Fruit fly (Drosophila melanogaster) whole organism, embryonic: Measurements from ENCODE around the gene CG32428.

Source experiments
- Asciz ChIP-seq: fragments of 200-800 bp; sonication (Bioruptor generic); optimal IDR thresholded peaks from 2 replicates; lab custom pipeline; 2017; ENCODE audit warnings: missing biosample characterization, mild to moderate bottlenecking, missing genetic modification characterization, missing genetic modification reagents
- Atf6 ChIP-seq: fragments of 200-800 bp; sonication (Bioruptor generic); IDR thresholded peaks from 2 replicates; pipeline ENCODE4 v1.3.6; 2022; ENCODE audit warnings: missing biosample characterization, missing genetic modification characterization
- B-H2 ChIP-seq: fragments of 200-800 bp; sonication (Bioruptor generic); optimal IDR thresholded peaks from 2 replicates; lab custom pipeline; 2018; ENCODE audit warnings: missing biosample characterization, mild to moderate bottlenecking, missing genetic modification characterization
- Blimp-1 ChIP-seq: fragments of 200-800 bp; sonication (Bioruptor generic); optimal IDR thresholded peaks from 3 replicates; lab custom pipeline; 2018; ENCODE audit warnings: missing biosample characterization, missing genetic modification characterization, mild to moderate bottlenecking, moderate library complexity, missing genetic modification reagents
- BtbVII ChIP-seq: fragments of 200-800 bp; sonication (Bioruptor generic); optimal IDR thresholded peaks from 3 replicates; lab custom pipeline; 2017; ENCODE audit warnings: missing biosample characterization, mild to moderate bottlenecking, missing genetic modification characterization
- CG10543 ChIP-seq: fragments of 200-800 bp; sonication (Bioruptor generic); optimal IDR thresholded peaks from 3 replicates; lab custom pipeline; 2017; ENCODE audit warnings: missing biosample characterization, mild to moderate bottlenecking, missing genetic modification characterization, moderate library complexity
- CG11456 ChIP-seq: fragments of 200-800 bp; sonication (Bioruptor generic); IDR thresholded peaks from 3 replicates; pipeline ENCODE4 v1.3.6; 2022; ENCODE audit warnings: missing biosample characterization, missing genetic modification characterization
- CG12299 ChIP-seq: fragments of 200-800 bp; sonication (Bioruptor generic); optimal IDR thresholded peaks from 2 replicates; lab custom pipeline; 2018; ENCODE audit warnings: missing biosample characterization, mild to moderate bottlenecking, missing genetic modification characterization
- CG13296 ChIP-seq: fragments of 200-800 bp; sonication (Bioruptor generic); optimal IDR thresholded peaks from 3 replicates; lab custom pipeline; 2018; ENCODE audit warnings: missing biosample characterization, mild to moderate bottlenecking, missing genetic modification characterization
- CG17359 ChIP-seq: fragments of 200-800 bp; sonication (Bioruptor generic); optimal IDR thresholded peaks from 3 replicates; lab custom pipeline; 2018; ENCODE audit warnings: missing biosample characterization, mild to moderate bottlenecking, missing genetic modification characterization, moderate library complexity
- CG17385 ChIP-seq: fragments of 200-800 bp; sonication (Bioruptor generic); optimal IDR thresholded peaks from 3 replicates; lab custom pipeline; 2018; ENCODE audit warnings: missing biosample characterization, mild to moderate bottlenecking, missing genetic modification characterization
- CG17568 ChIP-seq: fragments of 200-800 bp; sonication (Bioruptor generic); optimal IDR thresholded peaks from 2 replicates; lab custom pipeline; 2018; ENCODE audit warnings: missing biosample characterization, mild to moderate bottlenecking, missing genetic modification characterization, moderate library complexity
- CG17612 ChIP-seq: fragments of 200-800 bp; sonication (Bioruptor generic); IDR thresholded peaks from 2 replicates; pipeline ENCODE4 v1.3.6; 2022; ENCODE audit warnings: missing biosample characterization, missing genetic modification characterization
- CG18619 ChIP-seq: fragments of 200-800 bp; sonication (Bioruptor generic); optimal IDR thresholded peaks from 3 replicates; lab custom pipeline; 2017; ENCODE audit warnings: missing biosample characterization, mild to moderate bottlenecking, missing genetic modification characterization
- CG2678 ChIP-seq: fragments of 200-800 bp; sonication (Bioruptor generic); optimal IDR thresholded peaks from 3 replicates; lab custom pipeline; 2019; ENCODE audit warnings: missing biosample characterization, mild to moderate bottlenecking, missing genetic modification characterization, moderate library complexity
- CG2712 ChIP-seq: fragments of 200-800 bp; optimal IDR thresholded peaks from 3 replicates; lab custom pipeline; 2019; ENCODE audit warnings: missing biosample characterization, mild to moderate bottlenecking, missing genetic modification characterization, moderate library complexity
- CG3726 ChIP-seq: fragments of 200-800 bp; sonication (Bioruptor generic); IDR thresholded peaks from 3 replicates; pipeline ENCODE4, ENCODE4 v1.3.6; 2022; ENCODE audit warnings: missing biosample characterization, missing genetic modification characterization
- CG8290 ChIP-seq, 3 experiments: fragments of 200-800 bp; sonication (Bioruptor generic); optimal IDR thresholded peaks; 2 replicates each; lab custom pipeline; 2016 to 2019; ENCODE audit warnings: missing biosample characterization in 3 of 3, missing genetic modification characterization in 3 of 3, mild to moderate bottlenecking in 2 of 3, moderate library complexity in 1 of 3
- CG8359 ChIP-seq: fragments of 200-800 bp; sonication (Bioruptor generic); optimal IDR thresholded peaks from 2 replicates; lab custom pipeline; 2017; ENCODE audit warnings: missing biosample characterization, mild to moderate bottlenecking, missing genetic modification characterization, borderline replicate concordance
- CoRest ChIP-seq: fragments of 200-800 bp; sonication (Bioruptor generic); optimal IDR thresholded peaks from 3 replicates; lab custom pipeline; 2018; ENCODE audit warnings: missing biosample characterization, mild to moderate bottlenecking, missing genetic modification characterization, moderate library complexity
- CrebB ChIP-seq: fragments of 200-800 bp; sonication (Bioruptor generic); optimal IDR thresholded peaks from 3 replicates; lab custom pipeline; 2018; ENCODE audit warnings: missing biosample characterization, mild to moderate bottlenecking, missing genetic modification characterization
- HHEX ChIP-seq: fragments of 200-800 bp; sonication (Bioruptor generic); optimal IDR thresholded peaks from 3 replicates; lab custom pipeline; 2017; ENCODE audit warnings: missing biosample characterization, mild to moderate bottlenecking, missing genetic modification characterization, missing genetic modification reagents
- Hand ChIP-seq: fragments of 200-800 bp; sonication (Bioruptor generic); optimal IDR thresholded peaks from 2 replicates; lab custom pipeline; 2017; ENCODE audit warnings: mild to moderate bottlenecking, missing biosample characterization, missing genetic modification reagents, missing genetic modification characterization
- MESR4 ChIP-seq: fragments of 200-800 bp; sonication (Bioruptor generic); optimal IDR thresholded peaks from 2 replicates; lab custom pipeline; 2018; ENCODE audit warnings: missing biosample characterization, mild to moderate bottlenecking, missing genetic modification characterization, moderate library complexity
- Med ChIP-seq: fragments of 200-800 bp; sonication (Bioruptor generic); peaks from one replicate; lab custom pipeline; 2016; ENCODE audit warnings: missing biosample characterization, missing genetic modification characterization, mild to moderate bottlenecking, inconsistent platforms, moderate library complexity
- NfI ChIP-seq: fragments of 200-800 bp; sonication (Bioruptor generic); optimal IDR thresholded peaks from 3 replicates; lab custom pipeline; 2018; ENCODE audit warnings: missing biosample characterization, mild to moderate bottlenecking, missing genetic modification characterization, moderate library complexity
- Oaz ChIP-seq: fragments of 200-800 bp; sonication (Bioruptor generic); IDR thresholded peaks from 2 replicates; pipeline ENCODE4 v1.3.6; 2022; ENCODE audit warnings: missing biosample characterization, missing genetic modification characterization
- Spps ChIP-seq: fragments of 200-800 bp; sonication (Bioruptor generic); optimal IDR thresholded peaks from 2 replicates; lab custom pipeline; 2018; ENCODE audit warnings: missing biosample characterization, mild to moderate bottlenecking, missing genetic modification characterization
- ac ChIP-seq: fragments of 200-800 bp; sonication (Bioruptor generic); optimal IDR thresholded peaks from 3 replicates; lab custom pipeline; 2017; ENCODE audit warnings: missing biosample characterization, mild to moderate bottlenecking, missing genetic modification characterization
- cad ChIP-seq: fragments of >200 bp; optimal IDR thresholded peaks from 2 replicates; lab custom pipeline; 2017; ENCODE audit warnings: missing biosample characterization, missing genetic modification characterization
- caup ChIP-seq: fragments of 200-800 bp; sonication (Bioruptor generic); optimal IDR thresholded peaks from 3 replicates; lab custom pipeline; 2017; ENCODE audit warnings: missing biosample characterization, mild to moderate bottlenecking, missing genetic modification characterization, moderate library complexity; ENCODE audit not compliant: severe bottlenecking
- ci ChIP-seq: fragments of 200-800 bp; sonication (Bioruptor generic); IDR thresholded peaks from 3 replicates; pipeline ENCODE4 v1.3.6; 2022; ENCODE audit warnings: missing biosample characterization, missing genetic modification characterization
- da ChIP-seq: fragments of 200-800 bp; sonication (Bioruptor generic); optimal IDR thresholded peaks from 2 replicates; lab custom pipeline; 2016; ENCODE audit warnings: missing biosample characterization, missing genetic modification characterization
- dmrt11E ChIP-seq: fragments of 200-800 bp; sonication (Bioruptor generic); optimal IDR thresholded peaks from 3 replicates; lab custom pipeline; 2018; ENCODE audit warnings: missing biosample characterization, mild to moderate bottlenecking, missing genetic modification characterization, moderate library complexity
- fd3F ChIP-seq: fragments of 200-800 bp; sonication (Bioruptor generic); optimal IDR thresholded peaks from 2 replicates; lab custom pipeline; 2018; ENCODE audit warnings: missing biosample characterization, mild to moderate bottlenecking, missing genetic modification characterization, moderate library complexity
- nerfin-1 ChIP-seq: fragments of 200-800 bp; sonication (Bioruptor generic); optimal IDR thresholded peaks from 3 replicates; lab custom pipeline; 2019; ENCODE audit warnings: missing biosample characterization, mild to moderate bottlenecking, missing genetic modification characterization, moderate library complexity
- odd ChIP-seq: fragments of 200-800 bp; sonication (Bioruptor generic); optimal IDR thresholded peaks from 2 replicates; lab custom pipeline; 2017; ENCODE audit warnings: missing biosample characterization, mild to moderate bottlenecking, missing genetic modification characterization
- salm ChIP-seq: fragments of 200-800 bp; sonication (Bioruptor generic); optimal IDR thresholded peaks from 2 replicates; lab custom pipeline; 2018; ENCODE audit warnings: missing biosample characterization, mild to moderate bottlenecking, missing genetic modification characterization
- schlank ChIP-seq: fragments of 200-800 bp; sonication (Bioruptor generic); optimal IDR thresholded peaks from 2 replicates; lab custom pipeline; 2018; ENCODE audit warnings: missing biosample characterization, mild to moderate bottlenecking, missing genetic modification characterization
- scrt ChIP-seq: fragments of 200-800 bp; sonication (Bioruptor generic); optimal IDR thresholded peaks from 2 replicates; lab custom pipeline; 2018; ENCODE audit warnings: missing biosample characterization, mild to moderate bottlenecking, missing genetic modification characterization, moderate library complexity
- tap ChIP-seq: fragments of 200-800 bp; optimal IDR thresholded peaks from 3 replicates; lab custom pipeline; 2019; ENCODE audit warnings: missing biosample characterization, mild to moderate bottlenecking, missing genetic modification characterization, moderate library complexity

Gene CG32428

DNA sequence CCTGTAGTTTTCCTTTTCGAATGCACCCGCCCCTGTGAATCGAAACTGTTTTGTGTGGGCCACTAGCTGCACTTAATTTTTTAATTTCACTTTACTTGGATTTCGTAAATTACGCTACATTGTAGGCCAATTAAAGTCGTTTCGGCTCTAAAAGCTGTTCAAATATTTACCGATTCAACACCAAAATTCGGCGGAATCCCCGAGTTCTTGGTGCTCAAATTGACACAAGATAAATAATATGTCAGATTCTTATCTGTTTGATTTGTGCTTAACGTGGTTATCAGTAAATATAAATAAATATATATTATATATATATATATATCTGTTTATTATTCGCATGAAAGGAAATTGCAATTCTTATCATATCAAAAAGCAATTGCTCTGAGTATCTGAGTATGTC is 25.6 kb downstream of the CG32428 start (continued):
- TF ChIP-seq da (GFP tag; lab: Kevin White, UChicago) (no peak), CG2712 (tag; lab: Kevin White, UChicago) (peak; percentile 6), Hand (GFP tag; lab: Kevin White, UChicago) (peak; percentile 20), CG13296 (GFP tag; lab: Kevin White, UChicago) (peak; percentile 69), CG2678 (tag; lab: Kevin White, UChicago) (peak; percentile 66), CG3726 (GFP tag; lab: Robert Waterston, UW) (no peak), CG10543 (GFP tag; lab: Kevin White, UChicago) (peak; percentile 49), NfI (peak; percentile 45), CrebB (peak; percentile 59), Asciz (GFP tag; lab: Kevin White, UChicago) (peak; percentile 47), ac (GFP tag; lab: Kevin White, UChicago) (peak; percentile 50), tap (tag; lab: Kevin White, UChicago) (peak; percentile 42), CG8359 (GFP tag; lab: Kevin White, UChicago) (peak; percentile 36), CG17568 (GFP tag; lab: Kevin White, UChicago) (peak; percentile 68), caup (GFP tag; lab: Kevin White, UChicago) (peak; percentile 71), CG17359 (peak; percentile 16), CG18619 (GFP tag; lab: Kevin White, UChicago) (peak; percentile 19), Atf6 (GFP tag; lab: Robert Waterston, UW) (no peak), MESR4 (GFP tag; lab: Kevin White, UChicago) (no peak), odd (peak; percentile 62), Med (peak; percentile 77), HHEX (peak; percentile 52), nerfin-1 (peak; percentile 21), ci (GFP tag; lab: Robert Waterston, UW) (0 out of 3 replicates have a peak, but pooled peaks have one; percentile 32), CG17385 (peak; percentile 38), CG11456 (GFP tag; lab: Robert Waterston, UW) (no peak), CoRest (tag; lab: Kevin White, UChicago) (peak; percentile 20), Oaz (GFP tag; lab: Robert Waterston, UW) (no peak), cad (GFP tag; lab: Kevin White, UChicago) (no peak), CG17612 (GFP tag; lab: Robert Waterston, UW) (no peak), dmrt11E (tag; lab: Kevin White, UChicago) (no peak), BtbVII (peak; percentile 82), scrt (peak; percentile 36), B-H2 (GFP tag; lab: Kevin White, UChicago) (peak; percentile 30), Spps (tag; lab: Kevin White, UChicago) (no peak), CG12299 (peak; percentile 49), Blimp-1 (GFP tag; lab: Kevin White, UChicago) (peak; percentile 7), CG8290 (GFP tag; optimal IDR thresholded peaks at IDR 0.05; lab: Kevin White, UChicago) (no peak), CG8290 (tag; optimal IDR thresholded peaks at IDR 0.05; lab: Kevin White, UChicago) (peak in 1 of 2 experiments; percentile 72), salm (tag; lab: Kevin White, UChicago) (peak; percentile 31), fd3F (GFP tag; lab: Kevin White, UChicago) (peak; percentile 61), schlank (tag; lab: Kevin White, UChicago) (peak; percentile 63)
